Worm (Caenorhabditis elegans) whole organism, L1 larva: ENCODE measurements around the gene C45G9.11.

Experiments used
- aly-2 ChIP-seq: fragments of 150-350 bp; optimal IDR thresholded peaks from 2 replicates; lab custom pipeline; 2014; ENCODE audit warnings: missing biosample characterization, missing genetic modification characterization
- ces-1 ChIP-seq: fragments of 150-350 bp; optimal IDR thresholded peaks from 2 replicates; lab custom pipeline; 2014; ENCODE audit warnings: missing biosample characterization, missing genetic modification reagents, missing genetic modification characterization
- elt-3 ChIP-seq, 6 experiments: fragments of 150-350 bp in 1 of 6; sonication (generic microtip); optimal IDR thresholded peaks; 2 replicates each; lab custom pipeline; 2017 to 2018; ENCODE audit warnings: missing biosample characterization in 6 of 6, missing genetic modification characterization in 6 of 6, inconsistent platforms in 1 of 6
- fkh-10 ChIP-seq: sonication (generic microtip); optimal IDR thresholded peaks from 2 replicates; lab custom pipeline; 2017; ENCODE audit warnings: missing biosample characterization, missing genetic modification reagents, missing genetic modification characterization
- nhr-11 ChIP-seq: fragments of 150-350 bp; optimal IDR thresholded peaks from 2 replicates; lab custom pipeline; 2014; ENCODE audit warnings: missing biosample characterization, missing genetic modification characterization
- pqm-1 ChIP-seq: sonication (generic microtip); optimal IDR thresholded peaks from 3 replicates; lab custom pipeline; 2017; ENCODE audit warnings: missing biosample characterization, missing genetic modification characterization
- swsn-7 ChIP-seq: sonication (generic microtip); optimal IDR thresholded peaks from 2 replicates; lab custom pipeline; 2016; ENCODE audit warnings: missing genetic modification characterization, missing compliant biosample characterization
- ztf-11 ChIP-seq, 2 experiments: sonication (generic microtip); optimal IDR thresholded peaks; 2 replicates each; lab custom pipeline; 2016 to 2017; ENCODE audit warnings: missing genetic modification characterization in 2 of 2, missing biosample characterization in 1 of 2, missing compliant biosample characterization in 1 of 2

- TF ChIP-seq ztf-11 (tag; optimal IDR thresholded peaks at IDR 0.05; lab: Kevin White, UChicago) (no peak), swsn-7 (tag; lab: Kevin White, UChicago) (no peak), elt-3 (tag; optimal IDR thresholded peaks at IDR 0.05; lab: Kevin White, UChicago) (no peak), nhr-11 (tag; lab: Kevin White, UChicago) (no peak), pqm-1 (tag; lab: Kevin White, UChicago) (no peak), aly-2 (tag; lab: Kevin White, UChicago) (no peak), fkh-10 (GFP tag; lab: Kevin White, UChicago) (no peak), ces-1 (GFP tag; lab: Kevin White, UChicago) (no peak)
Measured at ce11 chrIII:5020924-5021323, 47.6 kb downstream of the C45G9.11 start, which contains the start of gene mdt-11.
